Fruit fly (Drosophila melanogaster) whole organism, embryonic: ENCODE results near the gene CG33552.
A peak's percentile ranks its signal among the peaks of the same experiment; 100 is the strongest.

Experiments used
- BEAF-32 ChIP-seq: fragments of 200-800 bp; sonication (Bioruptor generic); optimal IDR thresholded peaks from 3 replicates; lab custom pipeline; 2017; ENCODE audit warnings: missing biosample characterization, missing genetic modification characterization, mild to moderate bottlenecking, moderate library complexity, missing genetic modification reagents
- CG10274 ChIP-seq: fragments of 200-800 bp; sonication (Bioruptor generic); optimal IDR thresholded peaks from 3 replicates; lab custom pipeline; 2017; ENCODE audit warnings: missing biosample characterization, mild to moderate bottlenecking, missing genetic modification characterization
- CG10321 ChIP-seq: fragments of 200-800 bp; sonication (Bioruptor generic); IDR thresholded peaks from 2 replicates; pipeline ENCODE4 v1.3.6; 2022; ENCODE audit warnings: missing biosample characterization, missing genetic modification characterization
- CG10543 ChIP-seq: fragments of 200-800 bp; sonication (Bioruptor generic); optimal IDR thresholded peaks from 3 replicates; lab custom pipeline; 2017; ENCODE audit warnings: missing biosample characterization, mild to moderate bottlenecking, missing genetic modification characterization, moderate library complexity
- CG11696 ChIP-seq: fragments of 200-800 bp; sonication (Bioruptor generic); IDR thresholded peaks from 2 replicates; pipeline ENCODE4 v1.3.6; 2022; ENCODE audit warnings: missing biosample characterization, missing genetic modification characterization
- CG12155 ChIP-seq: fragments of 200-800 bp; sonication (Bioruptor generic); optimal IDR thresholded peaks from 3 replicates; lab custom pipeline; 2016; ENCODE audit warnings: missing biosample characterization, missing genetic modification characterization
- CG12219 ChIP-seq: fragments of 200-800 bp; sonication (Bioruptor generic); optimal IDR thresholded peaks from 3 replicates; lab custom pipeline; 2018; ENCODE audit warnings: missing biosample characterization, mild to moderate bottlenecking, missing genetic modification characterization
- CG12299 ChIP-seq: fragments of 200-800 bp; sonication (Bioruptor generic); optimal IDR thresholded peaks from 2 replicates; lab custom pipeline; 2018; ENCODE audit warnings: missing biosample characterization, mild to moderate bottlenecking, missing genetic modification characterization
- CG12391 ChIP-seq: fragments of 200-800 bp; sonication (Bioruptor generic); optimal IDR thresholded peaks from 3 replicates; lab custom pipeline; 2018; ENCODE audit warnings: missing biosample characterization, mild to moderate bottlenecking, missing genetic modification characterization, moderate library complexity
- CG16779 ChIP-seq: fragments of 200-800 bp; sonication (Bioruptor generic); IDR thresholded peaks from 2 replicates; pipeline ENCODE4 v1.3.6; 2022; ENCODE audit warnings: missing biosample characterization, missing genetic modification characterization
- CG17612 ChIP-seq: fragments of 200-800 bp; sonication (Bioruptor generic); IDR thresholded peaks from 2 replicates; pipeline ENCODE4 v1.3.6; 2022; ENCODE audit warnings: missing biosample characterization, missing genetic modification characterization
- CG17802 ChIP-seq: fragments of 200-800 bp; sonication (Bioruptor generic); optimal IDR thresholded peaks from 2 replicates; lab custom pipeline; 2018; ENCODE audit warnings: missing biosample characterization, mild to moderate bottlenecking, missing genetic modification characterization, moderate library complexity
- CG17912 ChIP-seq: fragments of 200-800 bp; sonication (Bioruptor generic); optimal IDR thresholded peaks from 2 replicates; lab custom pipeline; 2018; ENCODE audit warnings: missing biosample characterization, mild to moderate bottlenecking, missing genetic modification characterization
- CG1792 ChIP-seq: fragments of 200-800 bp; sonication (Bioruptor generic); optimal IDR thresholded peaks from 2 replicates; lab custom pipeline; 2016; ENCODE audit warnings: missing biosample characterization, missing genetic modification characterization
- CG18011 ChIP-seq: fragments of 200-800 bp; sonication (Bioruptor generic); optimal IDR thresholded peaks from 2 replicates; lab custom pipeline; 2017; ENCODE audit warnings: missing biosample characterization, missing genetic modification characterization, mild to moderate bottlenecking, moderate library complexity, missing genotype
- CG6175 ChIP-seq: fragments of 200-800 bp; sonication (Bioruptor generic); IDR thresholded peaks from 3 replicates; pipeline ENCODE4 v1.3.6; 2022; ENCODE audit warnings: missing biosample characterization, missing genetic modification characterization
- CG6765 ChIP-seq: fragments of 200-800 bp; sonication (Bioruptor generic); optimal IDR thresholded peaks from 3 replicates; lab custom pipeline; 2017; ENCODE audit warnings: missing biosample characterization, mild to moderate bottlenecking, missing genetic modification characterization
- CG9215 ChIP-seq: fragments of 200-800 bp; sonication (Bioruptor generic); IDR thresholded peaks from 2 replicates; pipeline ENCODE4 v1.3.6; 2022; ENCODE audit warnings: missing biosample characterization, missing genetic modification characterization
- CG9609 ChIP-seq: fragments of 200-800 bp; sonication (Bioruptor generic); optimal IDR thresholded peaks from 3 replicates; lab custom pipeline; 2016; ENCODE audit warnings: missing biosample characterization, missing genetic modification characterization
- Chrac-16 ChIP-seq: fragments of 200-800 bp; sonication (Bioruptor generic); optimal IDR thresholded peaks from 3 replicates; lab custom pipeline; 2016; ENCODE audit warnings: missing biosample characterization, missing genetic modification characterization
- D ChIP-seq, 2 experiments: fragments of 200-800 bp in 1 of 2; fragments of >200 bp in 1 of 2; sonication (Bioruptor generic) in 1 of 2; optimal IDR thresholded peaks; 2 replicates in 1 of 2; 3 replicates in 1 of 2; lab custom pipeline; 2017; ENCODE audit warnings: mild to moderate bottlenecking in 1 of 2, missing biosample characterization in 1 of 2, missing genetic modification characterization in 1 of 2, missing genetic modification reagents in 1 of 2
- Deaf1 ChIP-seq: fragments of 200-800 bp; optimal IDR thresholded peaks from 3 replicates; lab custom pipeline; 2019; ENCODE audit warnings: missing biosample characterization, mild to moderate bottlenecking, missing genetic modification characterization, moderate library complexity
- Elba2 ChIP-seq: fragments of 200-800 bp; sonication (Bioruptor generic); optimal IDR thresholded peaks from 3 replicates; lab custom pipeline; 2016; ENCODE audit warnings: missing biosample characterization, missing genetic modification characterization
- GATAe ChIP-seq: fragments of 200-800 bp; sonication (Bioruptor generic); conservative IDR thresholded peaks from 2 replicates; pipeline ENCODE4 v1.3.6; 2022; ENCODE audit warnings: missing biosample characterization, missing genetic modification characterization
- HLH54F ChIP-seq: fragments of 200-800 bp; sonication (Bioruptor generic); optimal IDR thresholded peaks from 3 replicates; lab custom pipeline; 2016; ENCODE audit warnings: missing biosample characterization, missing genetic modification characterization
- Hr78 ChIP-seq, 2 experiments: fragments of 200-800 bp in 1 of 2; fragments of >200 bp in 1 of 2; sonication (Bioruptor generic) in 1 of 2; optimal IDR thresholded peaks; 2 replicates each; lab custom pipeline; 2017 to 2019; ENCODE audit warnings: missing biosample characterization in 2 of 2, missing genetic modification characterization in 2 of 2, mild to moderate bottlenecking in 1 of 2, moderate library complexity in 1 of 2
- Kr ChIP-seq: fragments of 200-800 bp; sonication (Bioruptor generic); optimal IDR thresholded peaks from 2 replicates; lab custom pipeline; 2017; ENCODE audit warnings: missing biosample characterization, mild to moderate bottlenecking, missing genetic modification characterization
- Lpt ChIP-seq: fragments of >200 bp; optimal IDR thresholded peaks from 2 replicates; lab custom pipeline; 2018; ENCODE audit warnings: missing biosample characterization, missing genetic modification characterization
- Med ChIP-seq: fragments of 200-800 bp; sonication (Bioruptor generic); peaks from one replicate; lab custom pipeline; 2016; ENCODE audit warnings: missing biosample characterization, missing genetic modification characterization, mild to moderate bottlenecking, inconsistent platforms, moderate library complexity
- Trl ChIP-seq, 3 experiments: fragments of >200 bp in 2 of 3; fragments of 200-800 bp in 1 of 3; sonication (Bioruptor generic) in 1 of 3; optimal IDR thresholded peaks; 2 replicates in 1 of 3; 3 replicates in 2 of 3; lab custom pipeline; 2016 to 2017; ENCODE audit warnings: missing biosample characterization in 1 of 3, missing genetic modification characterization in 1 of 3
- cg ChIP-seq: fragments of 200-800 bp; sonication (Bioruptor generic); optimal IDR thresholded peaks from 3 replicates; lab custom pipeline; 2019; ENCODE audit warnings: missing biosample characterization, mild to moderate bottlenecking, missing genetic modification characterization, moderate library complexity
- chinmo ChIP-seq: fragments of 200-800 bp; sonication (Bioruptor generic); IDR thresholded peaks from 4 replicates; pipeline ENCODE4 v1.3.6; 2022; ENCODE audit warnings: missing biosample characterization, missing genetic modification characterization; ENCODE audit not compliant: partially characterized antibody
- croc ChIP-seq: fragments of 200-800 bp; sonication (Bioruptor generic); conservative IDR thresholded peaks from 3 replicates; pipeline ENCODE4 v1.3.6; 2022; ENCODE audit warnings: missing biosample characterization, missing genetic modification characterization
- danr ChIP-seq: fragments of 200-800 bp; sonication (Bioruptor generic); IDR thresholded peaks from 2 replicates; pipeline ENCODE4 v1.3.6; 2022; ENCODE audit warnings: missing biosample characterization, missing genetic modification characterization
- dimm ChIP-seq: fragments of 200-800 bp; sonication (Bioruptor generic); IDR thresholded peaks from 2 replicates; pipeline ENCODE4 v1.3.6; 2022; ENCODE audit warnings: missing biosample characterization, missing genetic modification characterization
- disco-r ChIP-seq: fragments of 200-800 bp; sonication (Bioruptor generic); optimal IDR thresholded peaks from 2 replicates; lab custom pipeline; 2016; ENCODE audit warnings: missing biosample characterization, missing genetic modification characterization
- gcm2 ChIP-seq: fragments of 200-800 bp; sonication (Bioruptor generic); optimal IDR thresholded peaks from 2 replicates; lab custom pipeline; 2016; ENCODE audit warnings: missing biosample characterization, missing genetic modification characterization
- ham ChIP-seq: fragments of 200-800 bp; sonication (Bioruptor generic); IDR thresholded peaks from 2 replicates; pipeline ENCODE4 v1.3.6; 2022; ENCODE audit warnings: missing biosample characterization, missing genetic modification characterization
- jigr1 ChIP-seq: fragments of 200-800 bp; sonication (Bioruptor generic); IDR thresholded peaks from 3 replicates; pipeline ENCODE4 v1.3.6; 2022; ENCODE audit warnings: missing biosample characterization, missing genetic modification characterization
- jing ChIP-seq: fragments of 200-800 bp; sonication (Bioruptor generic); optimal IDR thresholded peaks from 2 replicates; lab custom pipeline; 2018; ENCODE audit warnings: missing biosample characterization, mild to moderate bottlenecking, missing genetic modification characterization
- knrl ChIP-seq: fragments of 200-800 bp; sonication (Bioruptor generic); IDR thresholded peaks from 3 replicates; pipeline ENCODE4 v1.3.6; 2022; ENCODE audit warnings: missing biosample characterization, missing genetic modification characterization; ENCODE audit not compliant: partially characterized antibody
- otp ChIP-seq: fragments of 200-800 bp; sonication (Bioruptor generic); IDR thresholded peaks from 3 replicates; pipeline ENCODE4, ENCODE4 v1.3.6; 2022; ENCODE audit warnings: missing biosample characterization, missing genetic modification characterization
- pnt ChIP-seq: fragments of 200-800 bp; sonication (Bioruptor generic); optimal IDR thresholded peaks from 3 replicates; lab custom pipeline; 2016; ENCODE audit warnings: missing biosample characterization, missing genetic modification characterization
- rib ChIP-seq: fragments of 200-800 bp; sonication (Bioruptor generic); IDR thresholded peaks from 2 replicates; pipeline ENCODE4 v1.3.6; 2022; ENCODE audit warnings: missing biosample characterization, missing genetic modification characterization
- sim ChIP-seq: fragments of 200-800 bp; sonication (Bioruptor generic); IDR thresholded peaks from 2 replicates; pipeline ENCODE4 v1.3.6; 2022; ENCODE audit warnings: missing biosample characterization, missing genetic modification characterization
- vfl ChIP-seq: fragments of 200-800 bp; sonication (Bioruptor generic); optimal IDR thresholded peaks from 2 replicates; lab custom pipeline; 2016; ENCODE audit warnings: missing biosample characterization, missing genetic modification characterization
- wdn ChIP-seq: fragments of 200-800 bp; sonication (Bioruptor generic); IDR thresholded peaks from 2 replicates; pipeline ENCODE4 v1.3.6; 2022; ENCODE audit warnings: missing biosample characterization, missing genetic modification characterization
- zfh1 ChIP-seq: fragments of 200-800 bp; sonication (Bioruptor generic); IDR thresholded peaks from 3 replicates; pipeline ENCODE4 v1.3.6; 2022; ENCODE audit warnings: missing biosample characterization, missing genetic modification characterization

CG33552 gene

DNA sequence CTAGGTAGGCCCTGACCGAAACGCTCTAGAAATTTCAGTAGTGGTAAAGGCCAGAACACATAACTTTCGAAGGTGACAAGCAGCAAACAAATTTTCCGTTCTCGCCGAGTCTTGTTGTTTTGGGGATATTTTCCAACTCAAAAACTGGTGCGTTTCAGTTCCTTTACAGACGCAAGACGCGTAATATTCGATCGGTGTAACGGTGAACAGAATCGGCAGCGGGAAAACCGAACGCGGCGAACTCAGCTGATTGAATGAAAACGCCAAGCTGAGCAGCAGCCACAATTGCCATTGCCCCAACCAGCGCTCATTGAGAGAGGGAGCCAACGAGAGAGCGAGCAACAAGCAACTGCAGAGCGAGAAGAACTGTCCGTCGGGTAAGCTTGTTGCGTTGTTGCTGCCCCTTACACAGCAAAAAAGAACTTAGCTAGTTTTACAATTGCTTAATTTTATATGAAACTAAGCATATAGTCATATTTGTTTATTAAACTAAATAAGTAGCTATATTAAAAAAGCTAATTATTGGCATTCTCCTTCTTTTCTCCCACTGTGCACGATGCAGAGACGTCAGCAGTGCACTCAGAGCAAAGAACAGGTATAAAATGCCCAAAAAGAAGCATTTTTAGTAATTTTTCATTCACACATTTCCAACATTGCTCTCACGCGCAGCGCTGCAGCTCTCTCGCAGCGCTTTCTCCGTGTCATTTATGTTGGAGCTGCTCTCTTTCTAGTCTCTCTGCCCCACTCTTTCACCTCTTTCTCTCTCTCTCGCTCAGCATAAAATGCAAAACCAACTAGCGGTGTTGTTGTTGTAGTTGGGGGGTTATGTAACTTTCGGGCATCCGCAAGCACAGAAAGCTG is 33.8 kb downstream of the CG33552 start, which contains the start of the genes Cyt-c-d and CG31808 (continued):
- TF ChIP-seq CG12155 (GFP tag; lab: Kevin White, UChicago) (peak; percentile 93), CG12219 (peak; percentile 97), pnt (peak; percentile 92), CG17802 (peak; percentile 87), Lpt (GFP tag; lab: Kevin White, UChicago) (no peak), GATAe (GFP tag; lab: Robert Waterston, UW) (peak; percentile 86), ham (GFP tag; lab: Robert Waterston, UW) (peak; percentile 84; the same call in 1 of the 2 replicates), Chrac-16 (GFP tag; lab: Kevin White, UChicago) (peak; percentile 96), CG12391 (peak; percentile 99), Trl (optimal IDR thresholded peaks at IDR 0.05; lab: Kevin White, UChicago) (peak; percentile 93 to 94), Trl (GFP tag; optimal IDR thresholded peaks at IDR 0.05; lab: Kevin White, UChicago) (peak; percentile 85), otp (GFP tag; lab: Robert Waterston, UW) (peak; percentile 96), CG10543 (GFP tag; lab: Kevin White, UChicago) (peak; percentile 93), CG9215 (GFP tag; lab: Robert Waterston, UW) (peak; percentile 87), D (optimal IDR thresholded peaks at IDR 0.05; lab: Kevin White, UChicago) (no peak), D (GFP tag; optimal IDR thresholded peaks at IDR 0.05; lab: Kevin White, UChicago) (peak; percentile 97), Elba2 (GFP tag; lab: Kevin White, UChicago) (no peak), knrl (no peak), Deaf1 (tag; lab: Kevin White, UChicago) (peak; percentile 83), CG11696 (GFP tag; lab: Robert Waterston, UW) (peak; percentile 87), CG17612 (GFP tag; lab: Robert Waterston, UW) (peak; percentile 85), CG12299 (peak; percentile 96), zfh1 (GFP tag; lab: Robert Waterston, UW) (peak; percentile 97), Hr78 (GFP tag; optimal IDR thresholded peaks at IDR 0.05; lab: Kevin White, UChicago) (peak in 1 of 2 experiments; percentile 84), jing (peak; percentile 94), danr (GFP tag; lab: Robert Waterston, UW) (peak; percentile 93), vfl (peak; percentile 93), dimm (GFP tag; lab: Robert Waterston, UW) (peak; percentile 93), CG10274 (peak; percentile 81), jigr1 (GFP tag; lab: Robert Waterston, UW) (peak; percentile 96), CG6175 (GFP tag; lab: Robert Waterston, UW) (peak; percentile 97), Med (peak; percentile 99), CG18011 (peak; percentile 87), gcm2 (GFP tag; lab: Kevin White, UChicago) (peak; percentile 93), CG6765 (peak; percentile 92), CG9609 (GFP tag; lab: Kevin White, UChicago) (peak; percentile 88), CG10321 (GFP tag; lab: Robert Waterston, UW) (peak; percentile 68; the same call in 1 of the 2 replicates), cg (GFP tag; lab: Kevin White, UChicago) (peak; percentile 28), BEAF-32 (peak; percentile 8), CG17912 (peak; percentile 75), CG1792 (GFP tag; lab: Kevin White, UChicago) (peak; percentile 90), Kr (GFP tag; lab: Kevin White, UChicago) (peak; percentile 71), CG16779 (peak; percentile 82), disco-r (peak; percentile 93), wdn (GFP tag; lab: Robert Waterston, UW) (peak; percentile 91), HLH54F (GFP tag; lab: Kevin White, UChicago) (peak; percentile 85), croc (GFP tag; lab: Robert Waterston, UW) (peak; percentile 97), rib (GFP tag; lab: Robert Waterston, UW) (peak; percentile 89), chinmo (GFP tag; lab: Robert Waterston, UW) (peak; percentile 77; the same call in 1 of the 4 replicates), sim (GFP tag; lab: Robert Waterston, UW) (peak; percentile 93)
